Worm (Caenorhabditis elegans) whole organism, mixed stage, embryonic: Measurements from ENCODE around the gene F21C10.11.

ENCODE experiments used
- ceh-43 ChIP-seq: fragments of 200-800 bp; sonication (Bioruptor generic); optimal IDR thresholded peaks from 2 replicates; lab custom pipeline; 2018; ENCODE audit warnings: mild to moderate bottlenecking, missing genetic modification characterization, moderate library complexity, missing compliant biosample characterization
- ces-1 ChIP-seq: fragments of 150-350 bp; optimal IDR thresholded peaks from 2 replicates; lab custom pipeline; 2014; ENCODE audit warnings: missing biosample characterization, missing genetic modification reagents, missing genetic modification characterization
- cnd-1 ChIP-seq: fragments of 200-800 bp; sonication (Bioruptor generic); optimal IDR thresholded peaks from 2 replicates; lab custom pipeline; 2018; ENCODE audit warnings: mild to moderate bottlenecking, missing genetic modification characterization, missing compliant biosample characterization
- elt-1 ChIP-seq: sonication (generic microtip); optimal IDR thresholded peaks from 2 replicates; lab custom pipeline; 2017; ENCODE audit warnings: missing genetic modification characterization, mild to moderate bottlenecking, missing compliant biosample characterization, antibody characterized with exemption, moderate library complexity, borderline replicate concordance; ENCODE audit not compliant: insufficient read depth
- elt-3 ChIP-seq: fragments of 150-350 bp; optimal IDR thresholded peaks from 2 replicates; lab custom pipeline; 2014; ENCODE audit warnings: missing biosample characterization, missing genetic modification characterization
- hlh-1 ChIP-seq: fragments of 150-350 bp; optimal IDR thresholded peaks from 2 replicates; lab custom pipeline; 2014; ENCODE audit warnings: missing biosample characterization, missing genetic modification reagents, missing genetic modification characterization
- lsy-2 ChIP-seq: fragments of 150-350 bp; optimal IDR thresholded peaks from 2 replicates; lab custom pipeline; 2014; ENCODE audit warnings: missing biosample characterization, missing genetic modification characterization
- mep-1 ChIP-seq: fragments of 150-350 bp; optimal IDR thresholded peaks from 2 replicates; lab custom pipeline; 2017; ENCODE audit warnings: missing biosample characterization, missing genetic modification reagents, missing genetic modification characterization, inconsistent platforms
- pha-4 ChIP-seq: fragments of 150-350 bp; optimal IDR thresholded peaks from 2 replicates; lab custom pipeline; 2018; ENCODE audit warnings: missing biosample characterization, missing genetic modification reagents, missing genetic modification characterization
- unc-62 ChIP-seq: fragments of 150-350 bp; optimal IDR thresholded peaks from 2 replicates; lab custom pipeline; 2014; ENCODE audit warnings: missing biosample characterization, missing genetic modification reagents, missing genetic modification characterization

DNA sequence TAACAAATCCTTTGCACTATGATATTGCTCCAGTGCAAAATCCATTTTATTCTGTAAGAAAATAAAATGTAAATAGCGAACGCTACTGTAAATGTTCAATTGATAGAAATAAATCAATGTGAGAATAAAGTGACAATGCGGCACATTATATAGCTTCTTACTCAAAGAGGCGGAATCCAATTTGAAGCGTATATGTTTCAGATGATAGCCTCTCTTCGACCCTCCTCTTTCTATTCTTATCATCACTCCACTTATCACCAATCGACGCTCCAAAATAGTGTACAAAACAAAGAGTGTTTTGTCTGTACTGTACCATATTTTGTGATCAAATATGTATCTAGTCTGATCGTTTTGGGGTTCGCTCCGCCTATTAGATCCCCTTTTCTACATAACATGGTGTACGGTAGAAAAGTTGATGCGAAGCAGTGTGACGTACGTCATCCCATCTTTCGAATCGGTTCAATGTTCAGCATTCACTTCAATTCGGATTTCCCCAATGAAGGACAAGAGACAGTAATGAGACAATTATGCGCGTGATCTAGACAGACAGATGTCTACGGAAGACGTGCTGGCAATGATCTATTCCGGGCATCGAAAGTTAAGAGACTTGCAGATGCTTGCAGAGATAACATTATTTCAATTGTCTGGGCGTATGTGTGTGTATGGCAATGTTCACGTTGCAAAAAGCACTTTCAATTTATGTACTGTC lies 23.7 kb downstream of the F21C10.11 start, which contains the start of gene spl-2:
- TF ChIP-seq lsy-2 (tag; lab: Kevin White, UChicago) (no peak), pha-4 (tag; lab: Kevin White, UChicago) (no peak), elt-1 (tag; lab: Kevin White, UChicago) (peak; percentile 72), mep-1 (tag; lab: Kevin White, UChicago) (no peak), hlh-1 (tag; lab: Kevin White, UChicago) (no peak), cnd-1 (no peak), ces-1 (GFP tag; lab: Kevin White, UChicago) (no peak), ceh-43 (GFP tag; lab: Kevin White, UChicago) (no peak), unc-62 (no peak), elt-3 (no peak)
